Worm (Caenorhabditis elegans) whole organism, L4 larva: Measurements from ENCODE around the gene sod-1.
"Not testable (repeated sequence)": the region's sequence is repeated elsewhere in the genome, so short reads cannot be mapped to it uniquely, and the experiment has no call there.

Experiments
- Y105C5A.15 ChIP-seq: fragments of 200-800 bp; sonication (Bioruptor generic); IDR thresholded peaks from 2 replicates; pipeline ENCODE4 v1.3.6; 2022; ENCODE audit warnings: missing genetic modification characterization, missing compliant biosample characterization
- Y5F2A.4 ChIP-seq: fragments of 200-800 bp; sonication (Bioruptor generic); optimal IDR thresholded peaks from 2 replicates; lab custom pipeline; 2018; ENCODE audit warnings: mild to moderate bottlenecking, missing genetic modification characterization, missing compliant biosample characterization
- dve-1 ChIP-seq: sonication (generic microtip); optimal IDR thresholded peaks from 2 replicates; lab custom pipeline; 2017; ENCODE audit warnings: antibody characterized with exemption, mild to moderate bottlenecking, missing genetic modification characterization, missing compliant biosample characterization; ENCODE audit not compliant: insufficient read depth
- hlh-11 ChIP-seq: fragments of 200-800 bp; sonication (Bioruptor generic); optimal IDR thresholded peaks from 2 replicates; lab custom pipeline; 2018; ENCODE audit warnings: mild to moderate bottlenecking, missing genetic modification characterization, missing compliant biosample characterization
- lin-13 ChIP-seq: fragments of 150-350 bp; optimal IDR thresholded peaks from 2 replicates; lab custom pipeline; 2014; ENCODE audit warnings: missing biosample characterization, missing genetic modification reagents, missing genetic modification characterization
- lir-3 ChIP-seq: sonication (generic microtip); optimal IDR thresholded peaks from 2 replicates; lab custom pipeline; 2016; ENCODE audit warnings: mild to moderate bottlenecking, missing genetic modification characterization, missing compliant biosample characterization
- nhr-237 ChIP-seq: sonication (generic microtip); optimal IDR thresholded peaks from 2 replicates; lab custom pipeline; 2017; ENCODE audit warnings: missing biosample characterization, missing genetic modification characterization
- nhr-76 ChIP-seq: fragments of 150-350 bp; optimal IDR thresholded peaks from 2 replicates; lab custom pipeline; 2014; ENCODE audit warnings: missing biosample characterization, missing genetic modification characterization
- saeg-2 ChIP-seq: fragments of 200-800 bp; sonication (Bioruptor generic); IDR thresholded peaks from 2 replicates; pipeline ENCODE4 v1.3.6; 2022; ENCODE audit warnings: missing genetic modification reagents, missing genetic modification characterization, missing compliant biosample characterization
- snpc-4 ChIP-seq: fragments of 150-350 bp; optimal IDR thresholded peaks from 2 replicates; lab custom pipeline; 2014; ENCODE audit warnings: missing biosample characterization, missing genetic modification characterization
- unc-130 ChIP-seq: sonication (generic microtip); optimal IDR thresholded peaks from 2 replicates; lab custom pipeline; 2016; ENCODE audit warnings: missing genetic modification reagents, missing genetic modification characterization, missing compliant biosample characterization
- zip-2 ChIP-seq: fragments of 150-350 bp; optimal IDR thresholded peaks from 2 replicates; lab custom pipeline; 2014; ENCODE audit warnings: missing biosample characterization, missing genetic modification characterization

- TF ChIP-seq nhr-76 (tag; lab: Kevin White, UChicago); nhr-237 (tag; lab: Kevin White, UChicago); zip-2 (tag; lab: Kevin White, UChicago); snpc-4; lin-13 (GFP tag; lab: Kevin White, UChicago); Y5F2A.4 (GFP tag; lab: Kevin White, UChicago); lir-3 (tag; lab: Kevin White, UChicago); dve-1 (tag; lab: Kevin White, UChicago): not testable (repeated sequence)
- TF ChIP-seq unc-130 (GFP tag; lab: Kevin White, UChicago): peak; percentile 38
- TF ChIP-seq Y105C5A.15 (GFP tag; lab: Robert Waterston, UW): peak; percentile 91
- TF ChIP-seq saeg-2: peak; percentile 78; the same call in 1 of the 2 replicates
- peak; percentile 30 for TF ChIP-seq hlh-11 (tag; lab: Kevin White, UChicago)
Observed at ce11 chrII:7001405-7001804, 27.7 kb upstream of the sod-1 start.
